Fruit fly (Drosophila melanogaster) whole organism, embryonic: ENCODE data around the gene AstC.
A peak's percentile ranks its signal among the peaks of the same experiment; 100 is the strongest.

Experiments
- ATbp ChIP-seq: fragments of 200-800 bp; sonication (Bioruptor generic); optimal IDR thresholded peaks from 2 replicates; lab custom pipeline; 2017; ENCODE audit warnings: missing biosample characterization, mild to moderate bottlenecking, missing genetic modification characterization, missing genetic modification reagents
- Abd-B ChIP-seq: fragments of 200-800 bp; sonication (Bioruptor generic); optimal IDR thresholded peaks from 2 replicates; lab custom pipeline; 2018; ENCODE audit warnings: missing biosample characterization, mild to moderate bottlenecking, missing genetic modification characterization, moderate library complexity
- Atf3 ChIP-seq: fragments of 200-800 bp; sonication (Bioruptor generic); optimal IDR thresholded peaks from 3 replicates; lab custom pipeline; 2016; ENCODE audit warnings: missing biosample characterization, missing genetic modification characterization
- CG10209 ChIP-seq: fragments of 200-800 bp; sonication (Bioruptor generic); optimal IDR thresholded peaks from 3 replicates; lab custom pipeline; 2017; ENCODE audit warnings: missing biosample characterization, mild to moderate bottlenecking, missing genetic modification characterization, missing genetic modification reagents
- CG10462 ChIP-seq: fragments of 200-800 bp; sonication (Bioruptor generic); optimal IDR thresholded peaks from 2 replicates; lab custom pipeline; 2016; ENCODE audit warnings: missing biosample characterization, missing genetic modification characterization
- CG11456 ChIP-seq: fragments of 200-800 bp; sonication (Bioruptor generic); IDR thresholded peaks from 3 replicates; pipeline ENCODE4 v1.3.6; 2022; ENCODE audit warnings: missing biosample characterization, missing genetic modification characterization
- CG11723 ChIP-seq: fragments of 200-800 bp; sonication (Bioruptor generic); optimal IDR thresholded peaks from 2 replicates; lab custom pipeline; 2017; ENCODE audit warnings: missing biosample characterization, mild to moderate bottlenecking, missing genetic modification characterization
- CG12155 ChIP-seq: fragments of 200-800 bp; sonication (Bioruptor generic); optimal IDR thresholded peaks from 3 replicates; lab custom pipeline; 2016; ENCODE audit warnings: missing biosample characterization, missing genetic modification characterization
- CG12769 ChIP-seq: fragments of 200-800 bp; sonication (Bioruptor generic); optimal IDR thresholded peaks from 2 replicates; lab custom pipeline; 2019; ENCODE audit warnings: missing biosample characterization, mild to moderate bottlenecking, missing genetic modification characterization, moderate library complexity
- CG13296 ChIP-seq: fragments of 200-800 bp; sonication (Bioruptor generic); optimal IDR thresholded peaks from 3 replicates; lab custom pipeline; 2018; ENCODE audit warnings: missing biosample characterization, mild to moderate bottlenecking, missing genetic modification characterization
- CG13894 ChIP-seq: fragments of 200-800 bp; sonication (Bioruptor generic); optimal IDR thresholded peaks from 3 replicates; lab custom pipeline; 2018; ENCODE audit warnings: missing biosample characterization, mild to moderate bottlenecking, missing genetic modification characterization, moderate library complexity
- CG15073 ChIP-seq: fragments of 200-800 bp; sonication (Bioruptor generic); optimal IDR thresholded peaks from 2 replicates; lab custom pipeline; 2016; ENCODE audit warnings: missing biosample characterization, missing genetic modification characterization
- CG31224 ChIP-seq: fragments of 200-800 bp; sonication (Bioruptor generic); IDR thresholded peaks from 2 replicates; pipeline ENCODE4 v1.3.6; 2022; ENCODE audit warnings: missing biosample characterization, missing genetic modification characterization
- CG3407 ChIP-seq: fragments of 200-800 bp; sonication (Bioruptor generic); optimal IDR thresholded peaks from 2 replicates; lab custom pipeline; 2018; ENCODE audit warnings: missing biosample characterization, mild to moderate bottlenecking, missing genetic modification characterization
- CG4424 ChIP-seq: fragments of 200-800 bp; sonication (Bioruptor generic); optimal IDR thresholded peaks from 3 replicates; lab custom pipeline; 2016; ENCODE audit warnings: missing biosample characterization, missing genetic modification characterization
- CG5180 ChIP-seq: fragments of 200-800 bp; sonication (Bioruptor generic); optimal IDR thresholded peaks from 3 replicates; lab custom pipeline; 2017; ENCODE audit warnings: missing biosample characterization, missing genetic modification characterization, mild to moderate bottlenecking, moderate library complexity, missing genetic modification reagents
- CG6683 ChIP-seq: fragments of 200-800 bp; sonication (Bioruptor generic); optimal IDR thresholded peaks from 2 replicates; lab custom pipeline; 2017; ENCODE audit warnings: missing biosample characterization, mild to moderate bottlenecking, missing genetic modification characterization, missing genetic modification reagents
- CG7271 ChIP-seq: fragments of 200-800 bp; sonication (Bioruptor generic); optimal IDR thresholded peaks from 2 replicates; lab custom pipeline; 2018; ENCODE audit warnings: missing biosample characterization, mild to moderate bottlenecking, missing genetic modification characterization, moderate library complexity
- CG8924 ChIP-seq: fragments of 200-800 bp; optimal IDR thresholded peaks from 3 replicates; lab custom pipeline; 2019; ENCODE audit warnings: missing biosample characterization, mild to moderate bottlenecking, missing genetic modification characterization, moderate library complexity
- CG8944 ChIP-seq: fragments of 200-800 bp; sonication (Bioruptor generic); optimal IDR thresholded peaks from 3 replicates; lab custom pipeline; 2016; ENCODE audit warnings: missing biosample characterization, missing genetic modification characterization
- CHES-1-like ChIP-seq: fragments of 200-800 bp; sonication (Bioruptor generic); optimal IDR thresholded peaks from 2 replicates; lab custom pipeline; 2016; ENCODE audit warnings: missing biosample characterization, missing genetic modification characterization
- D19A ChIP-seq: fragments of 200-800 bp; optimal IDR thresholded peaks from 3 replicates; lab custom pipeline; 2019; ENCODE audit warnings: missing biosample characterization, mild to moderate bottlenecking, missing genetic modification characterization, moderate library complexity
- Dad ChIP-seq: fragments of 200-800 bp; sonication (Bioruptor generic); optimal IDR thresholded peaks from 3 replicates; lab custom pipeline; 2016; ENCODE audit warnings: missing biosample characterization, missing genetic modification characterization
- Deaf1 ChIP-seq: fragments of 200-800 bp; optimal IDR thresholded peaks from 3 replicates; lab custom pipeline; 2019; ENCODE audit warnings: missing biosample characterization, mild to moderate bottlenecking, missing genetic modification characterization, moderate library complexity
- Dek ChIP-seq: fragments of 200-800 bp; sonication (Bioruptor generic); optimal IDR thresholded peaks from 3 replicates; lab custom pipeline; 2019; ENCODE audit warnings: missing biosample characterization, mild to moderate bottlenecking, missing genetic modification characterization, moderate library complexity
- ERR ChIP-seq: fragments of 200-800 bp; sonication (Bioruptor generic); optimal IDR thresholded peaks from 2 replicates; lab custom pipeline; 2016; ENCODE audit warnings: missing biosample characterization, missing genetic modification characterization
- Elba2 ChIP-seq: fragments of 200-800 bp; sonication (Bioruptor generic); optimal IDR thresholded peaks from 3 replicates; lab custom pipeline; 2016; ENCODE audit warnings: missing biosample characterization, missing genetic modification characterization
- H15 ChIP-seq: fragments of 200-800 bp; sonication (Bioruptor generic); IDR thresholded peaks from 3 replicates; pipeline ENCODE4 v1.3.6; 2022; ENCODE audit warnings: missing biosample characterization, missing genetic modification characterization
- Hr39 ChIP-seq: fragments of >200 bp; optimal IDR thresholded peaks from 2 replicates; lab custom pipeline; 2017
- Mrtf ChIP-seq: fragments of 200-800 bp; sonication (Bioruptor generic); IDR thresholded peaks from 3 replicates; pipeline ENCODE4 v1.3.6; 2022; ENCODE audit warnings: missing biosample characterization, missing genetic modification characterization
- Nf-YB ChIP-seq: fragments of 200-800 bp; sonication (Bioruptor generic); optimal IDR thresholded peaks from 3 replicates; lab custom pipeline; 2019; ENCODE audit warnings: missing biosample characterization, mild to moderate bottlenecking, missing genetic modification characterization, moderate library complexity
- Pdp1 ChIP-seq, 2 experiments: fragments of 200-800 bp; sonication (Bioruptor generic); optimal IDR thresholded peaks; 3 replicates each; lab custom pipeline; 2016; ENCODE audit warnings: missing biosample characterization in 2 of 2, missing genetic modification characterization in 2 of 2, mild to moderate bottlenecking in 1 of 2, moderate library complexity in 1 of 2
- Sry-β ChIP-seq: fragments of 200-800 bp; sonication (Bioruptor generic); optimal IDR thresholded peaks from 2 replicates; lab custom pipeline; 2018; ENCODE audit warnings: missing biosample characterization, mild to moderate bottlenecking, missing genetic modification characterization, moderate library complexity
- Stat92E ChIP-seq, 3 experiments: fragments of >200 bp in 2 of 3; fragments of 200-800 bp in 1 of 3; sonication (Bioruptor generic) in 1 of 3; optimal IDR thresholded peaks; 2 replicates each; lab custom pipeline; 2017 to 2019; ENCODE audit warnings: missing biosample characterization in 3 of 3, missing genetic modification characterization in 3 of 3, mild to moderate bottlenecking in 1 of 3, moderate library complexity in 1 of 3
- ac ChIP-seq: fragments of 200-800 bp; sonication (Bioruptor generic); optimal IDR thresholded peaks from 3 replicates; lab custom pipeline; 2017; ENCODE audit warnings: missing biosample characterization, mild to moderate bottlenecking, missing genetic modification characterization
- al ChIP-seq: fragments of 200-800 bp; sonication (Bioruptor generic); IDR thresholded peaks from 2 replicates; pipeline ENCODE4 v1.3.6; 2022; ENCODE audit warnings: missing biosample characterization, missing genetic modification characterization
- bab2 ChIP-seq: fragments of 200-800 bp; sonication (Bioruptor generic); optimal IDR thresholded peaks from 2 replicates; lab custom pipeline; 2016; ENCODE audit warnings: missing biosample characterization, missing genetic modification characterization
- crc ChIP-seq: fragments of 200-800 bp; sonication (Bioruptor generic); optimal IDR thresholded peaks from 2 replicates; lab custom pipeline; 2016; ENCODE audit warnings: missing biosample characterization, missing genetic modification characterization
- crol ChIP-seq: fragments of 200-800 bp; sonication (Bioruptor generic); IDR thresholded peaks from 2 replicates; pipeline ENCODE4 v1.3.6; 2022; ENCODE audit warnings: missing biosample characterization, missing genetic modification characterization
- dm ChIP-seq: fragments of 200-800 bp; sonication (Bioruptor generic); optimal IDR thresholded peaks from 3 replicates; lab custom pipeline; 2016; ENCODE audit warnings: missing biosample characterization, missing genetic modification characterization
- dmrt99B ChIP-seq: fragments of 200-800 bp; sonication (Bioruptor generic); optimal IDR thresholded peaks from 2 replicates; lab custom pipeline; 2018; ENCODE audit warnings: missing biosample characterization, mild to moderate bottlenecking, missing genetic modification characterization, moderate library complexity
- grn ChIP-seq: fragments of 200-800 bp; sonication (Bioruptor generic); optimal IDR thresholded peaks from 3 replicates; lab custom pipeline; 2017; ENCODE audit warnings: missing biosample characterization, missing genetic modification characterization
- hb ChIP-seq: fragments of 200-800 bp; sonication (Bioruptor generic); IDR thresholded peaks from 3 replicates; pipeline ENCODE4 v1.3.6; 2022; ENCODE audit warnings: missing biosample characterization, missing genetic modification characterization; ENCODE audit not compliant: partially characterized antibody
- lov ChIP-seq, 2 experiments: fragments of 200-800 bp in 1 of 2; fragments of >200 bp in 1 of 2; sonication (Bioruptor generic) in 1 of 2; IDR thresholded peaks in 1 of 2; optimal IDR thresholded peaks in 1 of 2; 2 replicates in 1 of 2; 3 replicates in 1 of 2; pipeline versions ENCODE4 v1.3.6 to Lab custom; 2017 to 2022; ENCODE audit warnings: missing biosample characterization in 1 of 2, missing genetic modification characterization in 1 of 2
- slbo ChIP-seq: fragments of 200-800 bp; sonication (Bioruptor generic); IDR thresholded peaks from 2 replicates; pipeline ENCODE4 v1.3.6; 2022; ENCODE audit warnings: missing biosample characterization, missing genetic modification characterization
- sob ChIP-seq: fragments of 200-800 bp; sonication (Bioruptor generic); IDR thresholded peaks from 2 replicates; pipeline ENCODE4 v1.3.6; 2022; ENCODE audit warnings: missing biosample characterization, missing genetic modification characterization
- tio ChIP-seq: fragments of 200-800 bp; sonication (Bioruptor generic); optimal IDR thresholded peaks from 2 replicates; lab custom pipeline; 2017; ENCODE audit warnings: missing biosample characterization, missing genetic modification characterization, inconsistent platforms
- toy ChIP-seq: fragments of 200-800 bp; sonication (Bioruptor generic); IDR thresholded peaks from 2 replicates; pipeline ENCODE4 v1.3.6; 2022; ENCODE audit warnings: missing biosample characterization, missing genetic modification characterization

The AstC gene

DNA sequence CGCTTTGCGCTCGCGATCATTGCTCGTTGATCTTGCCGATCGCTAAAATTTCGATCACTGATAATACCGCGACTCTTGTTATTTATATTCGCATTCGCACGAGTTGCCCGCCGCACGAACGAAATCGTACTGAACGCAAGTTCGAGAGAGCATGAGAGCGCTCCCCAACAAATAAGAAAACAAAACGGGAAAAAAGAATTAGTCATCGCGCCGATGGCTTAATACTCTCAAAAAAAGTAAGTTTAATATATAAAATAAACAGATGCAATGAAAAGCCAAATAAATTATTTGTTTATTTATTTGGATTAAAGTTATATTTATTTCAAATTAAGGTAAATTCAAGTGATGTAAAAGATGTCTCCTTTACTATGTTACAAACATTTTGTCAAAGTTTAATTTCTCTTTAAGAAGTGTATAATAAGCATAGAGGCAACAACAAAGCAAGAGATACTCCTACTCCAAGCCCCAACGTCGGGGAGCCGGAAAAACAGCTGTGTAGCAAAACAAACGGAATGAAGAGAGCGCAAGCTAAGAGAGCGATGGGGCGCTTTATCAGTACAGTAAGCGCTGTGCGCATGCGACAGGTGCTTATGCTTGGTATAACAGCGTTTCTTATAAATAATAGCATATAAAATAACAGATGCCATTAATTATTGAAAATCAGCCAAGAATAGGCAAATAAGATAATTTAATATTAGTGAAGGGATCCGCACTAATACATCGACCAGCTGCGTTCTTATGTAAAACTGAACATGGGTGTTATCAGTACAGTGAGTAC is 23.7 kb downstream of the AstC start (continued):
- TF ChIP-seq Abd-B (GFP tag; lab: Kevin White, UChicago): peak; percentile 66
- peak; percentile 59 for TF ChIP-seq CG3407 (GFP tag; lab: Kevin White, UChicago)
- TF ChIP-seq CG8924 (tag; lab: Kevin White, UChicago): peak; percentile 81
- no peak for TF ChIP-seq toy
- TF ChIP-seq ac (GFP tag; lab: Kevin White, UChicago): no peak
- TF ChIP-seq CG8944 (GFP tag; lab: Kevin White, UChicago): peak; percentile 41
- peak; percentile 81 for TF ChIP-seq Mrtf (GFP tag; lab: Robert Waterston, UW)
- TF ChIP-seq CG15073: peak; percentile 12
- TF ChIP-seq Sry-β (GFP tag; lab: Kevin White, UChicago): no peak
- TF ChIP-seq hb (GFP tag; lab: Robert Waterston, UW): no peak
- peak; percentile 44 for TF ChIP-seq CG12155 (GFP tag; lab: Kevin White, UChicago)
- no peak; the same call in 2 of the 3 replicates for TF ChIP-seq H15 (GFP tag; lab: Robert Waterston, UW)
- peak; percentile 77 for TF ChIP-seq CG13296 (GFP tag; lab: Kevin White, UChicago)
- TF ChIP-seq dm: peak; percentile 49
- TF ChIP-seq CHES-1-like: peak; percentile 50
- no peak for TF ChIP-seq CG13894 (tag; lab: Kevin White, UChicago)
- peak; percentile 94 for TF ChIP-seq grn (GFP tag; lab: Kevin White, UChicago)
- TF ChIP-seq CG7271 (tag; lab: Kevin White, UChicago): no peak
- peak; percentile 62 for TF ChIP-seq sob (GFP tag; lab: Robert Waterston, UW)
- peak; percentile 83; the same call in 2 of the 3 replicates for TF ChIP-seq CG11456 (GFP tag; lab: Robert Waterston, UW)
- TF ChIP-seq ATbp (GFP tag; lab: Kevin White, UChicago): peak; percentile 69
- TF ChIP-seq Atf3: peak; percentile 29
- TF ChIP-seq CG11723 (GFP tag; lab: Kevin White, UChicago): peak; percentile 56
- peak; percentile 74 for TF ChIP-seq CG10462 (GFP tag; lab: Kevin White, UChicago)
- peak; percentile 27 for TF ChIP-seq Dek (tag; lab: Kevin White, UChicago)
- TF ChIP-seq D19A (tag; lab: Kevin White, UChicago): peak; percentile 99
- peak; percentile 78 for TF ChIP-seq tio (GFP tag; lab: Kevin White, UChicago)
- peak in 1 of 3 experiments; percentile 9 for TF ChIP-seq Stat92E (GFP tag; optimal IDR thresholded peaks at IDR 0.05; lab: Kevin White, UChicago)
- TF ChIP-seq Nf-YB: peak; percentile 45
- TF ChIP-seq ERR (GFP tag; lab: Kevin White, UChicago): no peak
- no peak for TF ChIP-seq Elba2
- peak; percentile 91 for TF ChIP-seq dmrt99B
- peak; percentile 40 for TF ChIP-seq CG6683 (GFP tag; lab: Kevin White, UChicago)
- peak; percentile 53 for TF ChIP-seq CG5180 (GFP tag; lab: Kevin White, UChicago)
- TF ChIP-seq Pdp1 (GFP tag; optimal IDR thresholded peaks at IDR 0.05; lab: Kevin White, UChicago): peak; percentile 72 to 79
- TF ChIP-seq lov (optimal IDR thresholded peaks at IDR 0.05; lab: Kevin White, UChicago): no peak
- no peak; the same call in 2 of the 3 replicates for TF ChIP-seq lov (GFP tag; IDR thresholded peaks at IDR 0.05; lab: Robert Waterston, UW)
- peak; percentile 52 for TF ChIP-seq Dad (GFP tag; lab: Kevin White, UChicago)
- TF ChIP-seq al: peak; percentile 72
- peak; percentile 62 for TF ChIP-seq CG4424 (GFP tag; lab: Kevin White, UChicago)
- TF ChIP-seq crol (GFP tag; lab: Robert Waterston, UW): peak; percentile 6; the same call in 1 of the 2 replicates
- TF ChIP-seq bab2 (GFP tag; lab: Kevin White, UChicago): peak; percentile 54
- no peak for TF ChIP-seq CG31224 (GFP tag; lab: Robert Waterston, UW)
- TF ChIP-seq Deaf1 (tag; lab: Kevin White, UChicago): peak; percentile 77
- peak; percentile 36 for TF ChIP-seq crc
- TF ChIP-seq Hr39 (lab: Kevin White, UChicago): no peak
- TF ChIP-seq CG10209 (GFP tag; lab: Kevin White, UChicago): peak; percentile 79
- TF ChIP-seq slbo (GFP tag; lab: Robert Waterston, UW): peak; percentile 89
- TF ChIP-seq CG12769 (tag; lab: Kevin White, UChicago): peak; percentile 81
